Worm (Caenorhabditis elegans) whole organism, midembryonic: ENCODE data around the gene T01C3.3.

Experiments used
- klf-2 ChIP-seq: fragments of 200-800 bp; sonication (Bioruptor generic); conservative IDR thresholded peaks from 2 replicates; pipeline ENCODE4 v1.3.6; 2022; ENCODE audit warnings: missing genetic modification reagents, missing genetic modification characterization, missing compliant biosample characterization
- ref-1 ChIP-seq: fragments of 200-800 bp; sonication (Bioruptor generic); conservative IDR thresholded peaks from 2 replicates; pipeline ENCODE4 v1.3.6; 2022; ENCODE audit warnings: missing genetic modification reagents, missing genetic modification characterization, missing compliant biosample characterization

DNA sequence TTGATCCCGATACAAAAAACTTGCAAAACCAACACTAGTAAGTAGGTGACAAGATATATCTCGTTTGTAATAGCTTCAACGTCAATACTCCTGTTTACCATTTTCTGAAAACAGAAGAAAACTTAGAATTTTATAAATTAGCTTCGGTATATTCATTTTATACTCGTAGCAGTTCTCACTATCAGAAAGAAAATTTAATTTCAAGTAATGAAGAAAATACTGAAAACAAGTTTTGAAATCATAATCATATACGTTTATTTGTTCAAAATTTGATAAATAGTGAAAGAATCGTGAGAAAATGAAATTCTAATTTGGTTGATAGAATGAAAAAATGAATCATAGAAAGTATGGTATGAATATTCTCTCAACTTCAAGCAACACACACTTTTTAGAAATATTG lies 37.8 kb downstream of the T01C3.3 start, which contains the start of gene C30G7.5:
- no peak for TF ChIP-seq klf-2
- TF ChIP-seq ref-1 (GFP tag; lab: Robert Waterston, UW): no peak
